Worm (Caenorhabditis elegans) whole organism, L2 larva: ENCODE measurements around the gene C14A4.6.

ENCODE experiments used
- F13H6.1 ChIP-seq: sonication (generic microtip); optimal IDR thresholded peaks from 2 replicates; lab custom pipeline; 2016; ENCODE audit warnings: missing genetic modification characterization, missing compliant biosample characterization
- R02D3.7 ChIP-seq: fragments of 150-350 bp; optimal IDR thresholded peaks from 2 replicates; lab custom pipeline; 2014; ENCODE audit warnings: missing biosample characterization, missing genetic modification characterization
- Y55F3AM.14 ChIP-seq: fragments of 200-800 bp; sonication (Bioruptor generic); optimal IDR thresholded peaks from 2 replicates; lab custom pipeline; 2018; ENCODE audit warnings: mild to moderate bottlenecking, missing genetic modification characterization, missing compliant biosample characterization
- aly-2 ChIP-seq: fragments of 150-350 bp; optimal IDR thresholded peaks from 2 replicates; lab custom pipeline; 2014; ENCODE audit warnings: missing biosample characterization, missing genetic modification characterization
- ama-1 ChIP-seq: fragments of 150-350 bp; optimal IDR thresholded peaks from 2 replicates; lab custom pipeline; 2018; ENCODE audit warnings: inconsistent platforms
- ceh-16 ChIP-seq: fragments of 150-350 bp; optimal IDR thresholded peaks from 2 replicates; lab custom pipeline; 2014; ENCODE audit warnings: missing biosample characterization, missing genetic modification characterization
- crh-2 ChIP-seq: sonication (generic microtip); optimal IDR thresholded peaks from 2 replicates; lab custom pipeline; 2017; ENCODE audit warnings: missing biosample characterization, missing genetic modification characterization
- dmd-4 ChIP-seq: sonication (generic microtip); optimal IDR thresholded peaks from 2 replicates; lab custom pipeline; 2017; ENCODE audit warnings: missing biosample characterization, missing genetic modification characterization
- elt-1 ChIP-seq: fragments of 150-350 bp; optimal IDR thresholded peaks from 2 replicates; lab custom pipeline; 2014; ENCODE audit warnings: missing biosample characterization, missing genetic modification characterization
- elt-3 ChIP-seq: sonication (generic microtip); optimal IDR thresholded peaks from 2 replicates; lab custom pipeline; 2017; ENCODE audit warnings: missing biosample characterization, missing genetic modification characterization
- fos-1 ChIP-seq: fragments of 150-350 bp; optimal IDR thresholded peaks from 2 replicates; lab custom pipeline; 2014; ENCODE audit warnings: missing biosample characterization, missing genetic modification characterization
- gmeb-1 ChIP-seq: fragments of 150-350 bp; optimal IDR thresholded peaks from 2 replicates; lab custom pipeline; 2014; ENCODE audit warnings: missing biosample characterization, missing genetic modification characterization
- lin-11 ChIP-seq: fragments of 150-350 bp; sonication (generic microtip); optimal IDR thresholded peaks from 2 replicates; lab custom pipeline; 2014; ENCODE audit warnings: missing biosample characterization, missing genetic modification characterization, inconsistent platforms, mixed read lengths
- lin-39 ChIP-seq: fragments of 150-350 bp; optimal IDR thresholded peaks from 2 replicates; lab custom pipeline; 2014; ENCODE audit warnings: missing biosample characterization, missing genetic modification reagents, missing genetic modification characterization
- lsy-2 ChIP-seq, 2 experiments: fragments of 150-350 bp in 1 of 2; sonication (generic microtip) in 1 of 2; optimal IDR thresholded peaks; 2 replicates each; lab custom pipeline; 2014 to 2017; ENCODE audit warnings: missing biosample characterization in 2 of 2, missing genetic modification characterization in 2 of 2
- mbf-1 ChIP-seq: sonication (generic microtip); optimal IDR thresholded peaks from 2 replicates; lab custom pipeline; 2017; ENCODE audit warnings: missing biosample characterization, missing genetic modification characterization
- mdl-1 ChIP-seq, 2 experiments: fragments of 150-350 bp in 1 of 2; sonication (generic microtip) in 1 of 2; optimal IDR thresholded peaks; 2 replicates each; lab custom pipeline; 2017; ENCODE audit warnings: missing biosample characterization in 2 of 2, missing genetic modification characterization in 2 of 2
- nhr-10 ChIP-seq: sonication (generic microtip); optimal IDR thresholded peaks from 2 replicates; lab custom pipeline; 2017; ENCODE audit warnings: missing biosample characterization, missing genetic modification characterization
- nhr-11 ChIP-seq: fragments of 150-350 bp; optimal IDR thresholded peaks from 2 replicates; lab custom pipeline; 2014; ENCODE audit warnings: missing biosample characterization, missing genetic modification characterization
- nhr-12 ChIP-seq: fragments of 150-350 bp; optimal IDR thresholded peaks from 2 replicates; lab custom pipeline; 2014; ENCODE audit warnings: missing biosample characterization, missing genetic modification characterization
- nhr-129 ChIP-seq: fragments of 150-350 bp; optimal IDR thresholded peaks from 2 replicates; lab custom pipeline; 2014; ENCODE audit warnings: missing biosample characterization, missing genetic modification characterization
- nhr-23 ChIP-seq: fragments of 150-350 bp; optimal IDR thresholded peaks from 2 replicates; lab custom pipeline; 2014; ENCODE audit warnings: missing biosample characterization, missing genetic modification reagents, missing genetic modification characterization
- nhr-237 ChIP-seq: fragments of 150-350 bp; optimal IDR thresholded peaks from 2 replicates; lab custom pipeline; 2014; ENCODE audit warnings: missing biosample characterization, missing genetic modification characterization
- nhr-6 ChIP-seq: fragments of 150-350 bp; optimal IDR thresholded peaks from 2 replicates; lab custom pipeline; 2014; ENCODE audit warnings: missing biosample characterization, missing genetic modification characterization
- nhr-77 ChIP-seq: fragments of 150-350 bp; optimal IDR thresholded peaks from 2 replicates; lab custom pipeline; 2014; ENCODE audit warnings: missing biosample characterization, missing genetic modification characterization
- sem-4 ChIP-seq: fragments of 150-350 bp; optimal IDR thresholded peaks from 2 replicates; lab custom pipeline; 2014; ENCODE audit warnings: missing biosample characterization, missing genetic modification reagents, missing genetic modification characterization
- skn-1 ChIP-seq: sonication (generic microtip); optimal IDR thresholded peaks from 2 replicates; lab custom pipeline; 2017; ENCODE audit warnings: missing biosample characterization, missing genetic modification characterization
- sma-3 ChIP-seq: sonication (generic microtip); optimal IDR thresholded peaks from 2 replicates; lab custom pipeline; 2016; ENCODE audit warnings: missing genetic modification reagents, missing genetic modification characterization, missing compliant biosample characterization
- sma-9 ChIP-seq, 2 experiments: fragments of 150-350 bp in 1 of 2; sonication (generic microtip) in 1 of 2; optimal IDR thresholded peaks; 2 replicates each; lab custom pipeline; 2014 to 2016; ENCODE audit warnings: missing genetic modification characterization in 2 of 2, mild to moderate bottlenecking in 1 of 2, missing biosample characterization in 1 of 2, missing compliant biosample characterization in 1 of 2, missing genetic modification reagents in 1 of 2, moderate library complexity in 1 of 2
- snpc-4 ChIP-seq: fragments of 150-350 bp; optimal IDR thresholded peaks from 2 replicates; lab custom pipeline; 2014; ENCODE audit warnings: missing biosample characterization, missing genetic modification characterization
- unc-39 ChIP-seq: fragments of 150-350 bp; optimal IDR thresholded peaks from 2 replicates; lab custom pipeline; 2014; ENCODE audit warnings: missing biosample characterization, missing genetic modification characterization
- unc-62 ChIP-seq: fragments of 150-350 bp; optimal IDR thresholded peaks from 2 replicates; lab custom pipeline; 2014; ENCODE audit warnings: missing biosample characterization, missing genetic modification reagents, missing genetic modification characterization
- zag-1 ChIP-seq: fragments of 150-350 bp; optimal IDR thresholded peaks from 2 replicates; lab custom pipeline; 2014; ENCODE audit warnings: missing biosample characterization, missing genetic modification characterization
- ztf-11 ChIP-seq: sonication (generic microtip); optimal IDR thresholded peaks from 2 replicates; lab custom pipeline; 2017; ENCODE audit warnings: missing biosample characterization, missing genetic modification characterization

The C14A4.6 gene

ce11 chrII:10594758-10595157, at the start of gene C14A4.6:
Gene C14A4.6 (minus strand): TSS chrII:10594776.
- TF ChIP-seq aly-2 (tag; lab: Kevin White, UChicago) (no peak), fos-1 (peak; percentile 74), nhr-6 (tag; lab: Kevin White, UChicago) (no peak), crh-2 (tag; lab: Kevin White, UChicago) (peak; percentile 54), nhr-129 (no peak), sem-4 (no peak), F13H6.1 (tag; lab: Kevin White, UChicago) (no peak)
- TF ChIP-seq, all 48 proteins: peak for 2

- TF ChIP-seq elt-1 (tag; lab: Kevin White, UChicago) = no peak
- TF ChIP-seq nhr-77 = no peak
- no peak for TF ChIP-seq nhr-10 (tag; lab: Kevin White, UChicago)
- TF ChIP-seq lsy-2 (tag; optimal IDR thresholded peaks at IDR 0.05; lab: Kevin White, UChicago) = no peak
- no peak for TF ChIP-seq mbf-1 (tag; lab: Kevin White, UChicago)
- no peak for TF ChIP-seq unc-62 (GFP tag; lab: Kevin White, UChicago)
- no peak for TF ChIP-seq nhr-129
- no peak for TF ChIP-seq aly-2 (tag; lab: Kevin White, UChicago)
- no peak for TF ChIP-seq sma-3 (GFP tag; lab: Kevin White, UChicago)
- TF ChIP-seq R02D3.7 (tag; lab: Kevin White, UChicago) = no peak
- TF ChIP-seq skn-1 (tag; lab: Kevin White, UChicago) = no peak
- no peak for TF ChIP-seq ama-1 (lab: Kevin White, UChicago)
- no peak for TF ChIP-seq nhr-6 (tag; lab: Kevin White, UChicago)
- TF ChIP-seq gmeb-1 = no peak
- TF ChIP-seq ceh-16 = no peak
- TF ChIP-seq Y55F3AM.14 (GFP tag; lab: Kevin White, UChicago) = no peak
- no peak for TF ChIP-seq nhr-237 (tag; lab: Kevin White, UChicago)
- TF ChIP-seq nhr-23 (tag; lab: Kevin White, UChicago) = no peak
- TF ChIP-seq mdl-1 (tag; optimal IDR thresholded peaks at IDR 0.05; lab: Kevin White, UChicago) = no peak
Measured at ce11 chrII:10643403-10643802, 48.8 kb upstream of the C14A4.6 start, which contains the start of gene M28.4. Gene M28.4 (plus strand): TSS chrII:10643703.

- no peak for TF ChIP-seq nhr-12 (tag; lab: Kevin White, UChicago)
- TF ChIP-seq nhr-237 (tag; lab: Kevin White, UChicago) = no peak
- no peak for TF ChIP-seq nhr-6 (tag; lab: Kevin White, UChicago)
- TF ChIP-seq ztf-11 (tag; lab: Kevin White, UChicago) = no peak
- TF ChIP-seq aly-2 (tag; lab: Kevin White, UChicago) = no peak
- TF ChIP-seq ama-1 (lab: Kevin White, UChicago) = no peak
- TF ChIP-seq skn-1 (tag; lab: Kevin White, UChicago) = no peak
- TF ChIP-seq elt-1 (tag; lab: Kevin White, UChicago) = no peak
- no peak for TF ChIP-seq sma-9 (GFP tag; optimal IDR thresholded peaks at IDR 0.05; lab: Kevin White, UChicago)
- TF ChIP-seq sma-9 (tag; optimal IDR thresholded peaks at IDR 0.05; lab: Kevin White, UChicago) = no peak
- TF ChIP-seq lin-39 (tag; lab: Kevin White, UChicago) = no peak
- TF ChIP-seq unc-62 (GFP tag; lab: Kevin White, UChicago) = no peak
- no peak for TF ChIP-seq sem-4
- TF ChIP-seq zag-1 (tag; lab: Kevin White, UChicago) = no peak
- no peak for TF ChIP-seq lin-11 (tag; lab: Kevin White, UChicago)
- TF ChIP-seq nhr-11 (tag; lab: Kevin White, UChicago) = no peak
- TF ChIP-seq nhr-10 (tag; lab: Kevin White, UChicago) = no peak
- TF ChIP-seq snpc-4 (tag; lab: Kevin White, UChicago) = no peak
Measured at ce11 chrII:10639110-10639509, 44.5 kb upstream of the C14A4.6 start, which contains the start of gene M28.9. Gene M28.9 (plus strand): TSS chrII:10639410.

- TF ChIP-seq ama-1 (lab: Kevin White, UChicago) = no peak
- no peak for TF ChIP-seq lin-39 (tag; lab: Kevin White, UChicago)
- peak; percentile 55 for TF ChIP-seq fos-1
- no peak for TF ChIP-seq gmeb-1
Measured at ce11 chrII:10630944-10631343, 36.4 kb upstream of the C14A4.6 start.

- TF ChIP-seq dmd-4 (tag; lab: Kevin White, UChicago) (no peak), lsy-2 (tag; optimal IDR thresholded peaks at IDR 0.05; lab: Kevin White, UChicago) (no peak), nhr-23 (tag; lab: Kevin White, UChicago) (no peak), elt-3 (no peak), unc-39 (no peak), gmeb-1 (no peak)
- TF ChIP-seq, all 48 proteins: peak for 0
Measured at ce11 chrII:10627963-10628362, 33.4 kb upstream of the C14A4.6 start, which contains the start of gene M28.8. Gene M28.8 (plus strand): TSS chrII:10628263.
